Worm (Caenorhabditis elegans) whole organism, L3 larva: ENCODE results near the gene M04G7.2.

Source experiments
- R02D3.7 ChIP-seq: fragments of 150-350 bp; optimal IDR thresholded peaks from 2 replicates; lab custom pipeline; 2014; ENCODE audit warnings: missing biosample characterization, missing genetic modification characterization
- ZK546.5 ChIP-seq: sonication (generic microtip); optimal IDR thresholded peaks from 2 replicates; lab custom pipeline; 2017; ENCODE audit warnings: missing biosample characterization, missing genetic modification characterization
- aly-2 ChIP-seq: fragments of 150-350 bp; optimal IDR thresholded peaks from 2 replicates; lab custom pipeline; 2014; ENCODE audit warnings: missing biosample characterization, missing genetic modification characterization
- ama-1 ChIP-seq: fragments of 150-350 bp; optimal IDR thresholded peaks from 2 replicates; lab custom pipeline; 2018
- ceh-16 ChIP-seq: sonication (generic microtip); optimal IDR thresholded peaks from 2 replicates; lab custom pipeline; 2017; ENCODE audit warnings: missing biosample characterization, missing genetic modification characterization
- ceh-82 ChIP-seq: fragments of 150-350 bp; optimal IDR thresholded peaks from 2 replicates; lab custom pipeline; 2014; ENCODE audit warnings: missing biosample characterization, missing genetic modification characterization
- ceh-9 ChIP-seq: sonication (generic microtip); optimal IDR thresholded peaks from 2 replicates; lab custom pipeline; 2018; ENCODE audit warnings: missing biosample characterization, missing genetic modification characterization
- daf-12 ChIP-seq: fragments of 150-350 bp; optimal IDR thresholded peaks from 2 replicates; lab custom pipeline; 2014; ENCODE audit warnings: missing biosample characterization, missing genetic modification reagents, missing genetic modification characterization
- egl-27 ChIP-seq: sonication (generic microtip); optimal IDR thresholded peaks from 4 replicates; lab custom pipeline; 2017; ENCODE audit warnings: missing biosample characterization, missing genetic modification reagents, missing genetic modification characterization
- elt-2 ChIP-seq: sonication (generic microtip); optimal IDR thresholded peaks from 2 replicates; lab custom pipeline; 2016; ENCODE audit warnings: missing genetic modification reagents, mild to moderate bottlenecking, missing genetic modification characterization, missing compliant biosample characterization
- elt-3 ChIP-seq, 3 experiments: fragments of 150-350 bp in 1 of 3; sonication (generic microtip) in 2 of 3; optimal IDR thresholded peaks; 2 replicates in 2 of 3; 4 replicates in 1 of 3; lab custom pipeline; 2014 to 2017; ENCODE audit warnings: missing biosample characterization in 3 of 3, missing genetic modification characterization in 3 of 3
- eor-1 ChIP-seq, 2 experiments: fragments of 150-350 bp; optimal IDR thresholded peaks; 2 replicates each; lab custom pipeline; 2014 to 2018; ENCODE audit warnings: missing biosample characterization in 2 of 2, missing genetic modification characterization in 2 of 2
- fkh-10 ChIP-seq: sonication (generic microtip); optimal IDR thresholded peaks from 2 replicates; lab custom pipeline; 2017; ENCODE audit warnings: missing biosample characterization, missing genetic modification reagents, missing genetic modification characterization
- fkh-2 ChIP-seq: fragments of 150-350 bp; optimal IDR thresholded peaks from 2 replicates; lab custom pipeline; 2014; ENCODE audit warnings: missing biosample characterization, missing genetic modification reagents, missing genetic modification characterization
- fos-1 ChIP-seq: fragments of 150-350 bp; optimal IDR thresholded peaks from 2 replicates; lab custom pipeline; 2014; ENCODE audit warnings: missing biosample characterization, missing genetic modification characterization
- jun-1 ChIP-seq: fragments of 150-350 bp; optimal IDR thresholded peaks from 2 replicates; lab custom pipeline; 2014; ENCODE audit warnings: missing biosample characterization, missing genetic modification reagents, missing genetic modification characterization
- lin-15B ChIP-seq: fragments of 150-350 bp; optimal IDR thresholded peaks from 2 replicates; lab custom pipeline; 2014; ENCODE audit warnings: missing biosample characterization, missing genetic modification characterization
- lin-39 ChIP-seq: fragments of 150-350 bp; optimal IDR thresholded peaks from 2 replicates; lab custom pipeline; 2018; ENCODE audit warnings: missing biosample characterization, missing genetic modification reagents, missing genetic modification characterization
- lsy-12 ChIP-seq: sonication (generic microtip); optimal IDR thresholded peaks from 2 replicates; lab custom pipeline; 2016; ENCODE audit warnings: mild to moderate bottlenecking, missing genetic modification characterization, missing compliant biosample characterization
- mml-1 ChIP-seq: fragments of 150-350 bp; sonication (generic microtip); optimal IDR thresholded peaks from 3 replicates; lab custom pipeline; 2014; ENCODE audit warnings: missing biosample characterization, missing genetic modification characterization
- nfya-1 ChIP-seq: sonication (generic microtip); optimal IDR thresholded peaks from 2 replicates; lab custom pipeline; 2017; ENCODE audit warnings: missing genetic modification characterization, mild to moderate bottlenecking, missing compliant biosample characterization, antibody characterized with exemption, moderate library complexity; ENCODE audit not compliant: insufficient read depth
- nhr-12 ChIP-seq: fragments of 150-350 bp; optimal IDR thresholded peaks from 2 replicates; lab custom pipeline; 2014; ENCODE audit warnings: missing biosample characterization, missing genetic modification characterization
- nhr-23 ChIP-seq: fragments of 150-350 bp; optimal IDR thresholded peaks from 2 replicates; lab custom pipeline; 2014; ENCODE audit warnings: missing biosample characterization, missing genetic modification reagents, missing genetic modification characterization
- nhr-237 ChIP-seq: fragments of 150-350 bp; optimal IDR thresholded peaks from 2 replicates; lab custom pipeline; 2014; ENCODE audit warnings: missing biosample characterization, missing genetic modification characterization
- nhr-25 ChIP-seq: sonication (generic microtip); optimal IDR thresholded peaks from 2 replicates; lab custom pipeline; 2017; ENCODE audit warnings: missing biosample characterization, missing genetic modification characterization
- nhr-28 ChIP-seq: fragments of 150-350 bp; optimal IDR thresholded peaks from 2 replicates; lab custom pipeline; 2014; ENCODE audit warnings: missing biosample characterization, missing genetic modification characterization
- nhr-43 ChIP-seq: sonication (generic microtip); optimal IDR thresholded peaks from 2 replicates; lab custom pipeline; 2016; ENCODE audit warnings: mild to moderate bottlenecking, missing genetic modification characterization, missing compliant biosample characterization; ENCODE audit not compliant: poor library complexity, severe bottlenecking
- nhr-67 ChIP-seq: fragments of 150-350 bp; optimal IDR thresholded peaks from 2 replicates; lab custom pipeline; 2014; ENCODE audit warnings: missing biosample characterization, missing genetic modification characterization
- nhr-76 ChIP-seq: fragments of 150-350 bp; sonication (generic microtip); optimal IDR thresholded peaks from 5 replicates; lab custom pipeline; 2014; ENCODE audit warnings: missing biosample characterization, missing genetic modification characterization
- nhr-77 ChIP-seq: fragments of 150-350 bp; optimal IDR thresholded peaks from 2 replicates; lab custom pipeline; 2014; ENCODE audit warnings: missing biosample characterization, missing genetic modification characterization
- pha-4 ChIP-seq: fragments of 150-350 bp; optimal IDR thresholded peaks from 2 replicates; lab custom pipeline; 2014; ENCODE audit warnings: missing biosample characterization, missing genetic modification reagents, missing genetic modification characterization
- pqm-1 ChIP-seq: fragments of 150-350 bp; optimal IDR thresholded peaks from 2 replicates; lab custom pipeline; 2017; ENCODE audit warnings: missing biosample characterization, missing genetic modification characterization, inconsistent platforms
- sea-2 ChIP-seq: fragments of 150-350 bp; sonication (generic microtip); optimal IDR thresholded peaks from 4 replicates; lab custom pipeline; 2014; ENCODE audit warnings: missing biosample characterization, missing genetic modification reagents, missing genetic modification characterization
- snpc-4 ChIP-seq: fragments of 150-350 bp; optimal IDR thresholded peaks from 2 replicates; lab custom pipeline; 2014; ENCODE audit warnings: missing biosample characterization, missing genetic modification characterization
- unc-62 ChIP-seq: fragments of 150-350 bp; sonication (generic microtip); optimal IDR thresholded peaks from 4 replicates; lab custom pipeline; 2014; ENCODE audit warnings: missing biosample characterization, missing genetic modification reagents, missing genetic modification characterization
- zag-1 ChIP-seq: fragments of 150-350 bp; optimal IDR thresholded peaks from 2 replicates; lab custom pipeline; 2014; ENCODE audit warnings: missing biosample characterization, missing genetic modification characterization
- ztf-4 ChIP-seq: fragments of 150-350 bp; optimal IDR thresholded peaks from 2 replicates; lab custom pipeline; 2014; ENCODE audit warnings: missing biosample characterization, missing genetic modification characterization

Gene M04G7.2

DNA sequence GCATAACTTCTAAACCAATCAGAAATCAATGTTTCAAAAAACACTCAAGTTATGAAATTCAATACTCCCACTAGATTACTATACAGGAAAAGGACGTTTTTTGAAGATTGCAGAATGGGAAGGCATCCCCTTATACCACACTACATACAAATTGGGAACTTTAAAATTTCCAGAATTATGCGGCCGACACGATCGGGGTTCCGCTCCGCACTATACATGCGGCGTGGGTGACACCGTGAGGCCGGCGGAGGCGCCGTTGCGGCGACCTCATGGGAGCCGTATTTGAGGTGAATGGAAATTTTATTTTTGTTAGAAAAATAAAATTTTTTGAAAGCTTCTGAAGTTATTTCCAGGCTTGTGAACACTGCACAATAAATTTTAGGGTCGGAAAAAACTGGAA is 7.5 kb upstream of the M04G7.2 start:
- TF ChIP-seq ZK546.5 (tag; lab: Kevin White, UChicago): no peak
- TF ChIP-seq fos-1 (tag; lab: Kevin White, UChicago): no peak
- no peak for TF ChIP-seq nhr-77 (tag; lab: Kevin White, UChicago)
- TF ChIP-seq jun-1 (tag; lab: Kevin White, UChicago): no peak
- TF ChIP-seq eor-1 (tag; optimal IDR thresholded peaks at IDR 0.05; lab: Kevin White, UChicago): no peak
- TF ChIP-seq ceh-9 (tag; lab: Kevin White, UChicago): no peak
- TF ChIP-seq unc-62 (GFP tag; lab: Kevin White, UChicago): no peak
- no peak for TF ChIP-seq mml-1 (tag; lab: Kevin White, UChicago)
- no peak for TF ChIP-seq ceh-16
- no peak for TF ChIP-seq nhr-67 (tag; lab: Kevin White, UChicago)

DNA sequence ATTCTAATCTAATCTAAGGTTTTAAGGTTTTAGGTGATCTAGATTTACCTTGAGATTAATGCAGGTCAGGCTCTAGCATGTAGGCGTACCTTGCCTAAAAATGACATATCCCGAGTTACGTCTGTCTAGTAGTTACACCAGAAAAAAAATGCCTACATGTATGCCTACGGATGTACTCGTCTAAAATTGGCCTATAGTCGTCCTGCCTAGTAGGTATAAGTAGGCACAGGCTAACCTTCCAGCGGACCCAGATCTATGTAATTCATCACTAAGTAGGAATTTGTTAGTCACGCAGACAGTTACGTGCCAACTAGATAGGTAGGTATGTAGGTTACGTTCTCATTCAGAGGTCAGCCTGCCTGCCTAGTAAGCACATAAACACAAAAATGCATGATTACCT is 6.5 kb upstream of the M04G7.2 start:
- TF ChIP-seq nhr-77 (tag; lab: Kevin White, UChicago) (no peak), nfya-1 (tag; lab: Kevin White, UChicago) (no peak), nhr-76 (no peak), pqm-1 (tag; lab: Kevin White, UChicago) (no peak), snpc-4 (tag; lab: Kevin White, UChicago) (no peak), ztf-4 (tag; lab: Kevin White, UChicago) (no peak), nhr-25 (tag; lab: Kevin White, UChicago) (no peak), nhr-28 (tag; lab: Kevin White, UChicago) (no peak), lsy-12 (tag; lab: Kevin White, UChicago) (no peak), eor-1 (tag; optimal IDR thresholded peaks at IDR 0.05; lab: Kevin White, UChicago) (no peak), nhr-23 (tag; lab: Kevin White, UChicago) (no peak), fkh-10 (GFP tag; lab: Kevin White, UChicago) (no peak), nhr-237 (tag; lab: Kevin White, UChicago) (no peak), jun-1 (tag; lab: Kevin White, UChicago) (no peak), aly-2 (tag; lab: Kevin White, UChicago) (no peak), ama-1 (lab: Kevin White, UChicago) (no peak), unc-62 (GFP tag; lab: Kevin White, UChicago) (no peak), egl-27 (no peak), ceh-16 (no peak)

DNA sequence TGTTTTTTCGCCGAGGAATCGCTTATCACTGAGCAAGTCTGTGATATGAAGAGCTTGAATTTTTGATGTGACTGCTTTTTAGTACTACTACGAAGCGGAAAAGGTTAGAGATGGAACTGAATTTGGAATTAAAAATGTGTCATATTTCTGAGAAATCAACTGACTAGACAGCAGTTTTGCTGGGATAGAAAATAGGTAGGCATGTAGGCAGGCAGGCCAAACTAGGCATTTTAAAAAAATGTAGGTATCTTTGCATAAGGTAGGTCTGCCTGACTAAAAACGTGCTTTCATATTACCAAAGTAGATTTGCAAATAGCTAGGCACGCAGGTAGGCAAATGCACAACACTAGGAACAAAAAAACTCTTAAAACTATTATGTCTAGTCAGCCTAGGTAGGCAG is 5.7 kb upstream of the M04G7.2 start:
- TF ChIP-seq egl-27 (no peak), fkh-2 (tag; lab: Kevin White, UChicago) (no peak), nhr-23 (tag; lab: Kevin White, UChicago) (no peak), eor-1 (tag; optimal IDR thresholded peaks at IDR 0.05; lab: Kevin White, UChicago) (no peak), ztf-4 (tag; lab: Kevin White, UChicago) (no peak), nhr-12 (tag; lab: Kevin White, UChicago) (no peak), elt-2 (tag; lab: Kevin White, UChicago) (no peak), lin-15B (tag; lab: Kevin White, UChicago) (no peak), sea-2 (GFP tag; lab: Kevin White, UChicago) (no peak), ceh-82 (tag; lab: Kevin White, UChicago) (no peak), elt-3 (tag; optimal IDR thresholded peaks at IDR 0.05; lab: Kevin White, UChicago) (no peak), nhr-43 (tag; lab: Kevin White, UChicago) (no peak), fos-1 (tag; lab: Kevin White, UChicago) (no peak), nhr-237 (tag; lab: Kevin White, UChicago) (no peak), unc-62 (GFP tag; lab: Kevin White, UChicago) (no peak), lsy-12 (tag; lab: Kevin White, UChicago) (no peak)

DNA sequence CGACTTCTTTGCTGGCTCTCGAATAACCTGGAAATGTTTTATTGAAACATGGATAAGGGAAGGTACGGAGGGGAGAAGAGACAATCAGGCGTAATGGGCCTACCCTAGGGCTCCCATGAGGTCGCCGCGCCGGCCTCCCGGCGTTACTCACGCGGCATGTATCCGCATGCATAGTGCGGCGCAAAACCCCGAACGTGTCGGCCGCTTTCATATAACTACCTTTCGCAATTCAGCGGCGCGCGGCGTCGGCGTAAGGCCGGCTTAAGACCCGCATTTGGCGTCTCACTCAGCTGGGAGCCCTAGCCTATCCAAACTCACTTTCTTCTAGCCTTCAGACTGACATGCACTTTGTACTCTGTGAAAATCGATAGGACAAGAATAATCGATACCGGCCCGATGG is 1.2 kb upstream of the M04G7.2 start:
- TF ChIP-seq ztf-4 (tag; lab: Kevin White, UChicago) (no peak), mml-1 (tag; lab: Kevin White, UChicago) (no peak), nhr-67 (tag; lab: Kevin White, UChicago) (no peak), pha-4 (tag; lab: Kevin White, UChicago) (no peak), nhr-76 (no peak), daf-12 (tag; lab: Kevin White, UChicago) (no peak), egl-27 (no peak), nhr-12 (tag; lab: Kevin White, UChicago) (no peak), ceh-82 (tag; lab: Kevin White, UChicago) (no peak), zag-1 (tag; lab: Kevin White, UChicago) (no peak), R02D3.7 (tag; lab: Kevin White, UChicago) (no peak), ceh-16 (no peak), lin-39 (tag; lab: Kevin White, UChicago) (no peak), lin-15B (tag; lab: Kevin White, UChicago) (no peak), jun-1 (tag; lab: Kevin White, UChicago) (no peak), eor-1 (tag; optimal IDR thresholded peaks at IDR 0.05; lab: Kevin White, UChicago) (no peak), sea-2 (GFP tag; lab: Kevin White, UChicago) (no peak), fkh-2 (tag; lab: Kevin White, UChicago) (no peak)
